Worm (Caenorhabditis elegans): ENCODE measurements around the gene T28A11.17.

ce11 chrV:3312067-3312666, 46.1 kb upstream of the T28A11.17 start, which contains the start of gene arrd-18:
- TF ChIP-seq nhr-28 (tag; optimal IDR thresholded peaks at IDR 0.05) (peak; percentile 56), aha-1 (tag) (peak; percentile 78), ama-1 (optimal IDR thresholded peaks at IDR 0.05) (no peak), zag-1 (tag; optimal IDR thresholded peaks at IDR 0.05) (no peak), nhr-41 (GFP tag; IDR thresholded peaks at IDR 0.05) (no peak), unc-62 (GFP tag; optimal IDR thresholded peaks at IDR 0.05 in 1 of 2) (peak in 1 of 2 experiments; percentile 56), unc-62 (tag; optimal IDR thresholded peaks at IDR 0.05) (no peak), mdl-1 (tag; optimal IDR thresholded peaks at IDR 0.05) (peak in 1 of 2 experiments; percentile 51), skn-1 (tag; optimal IDR thresholded peaks at IDR 0.05) (no peak), ztf-11 (tag; optimal IDR thresholded peaks at IDR 0.05) (no peak)
